Worm (Caenorhabditis elegans) whole organism, late embryonic: ENCODE data around the gene F27D9.12.
"Not testable (repeated sequence)": the region's sequence is repeated elsewhere in the genome, so short reads cannot be mapped to it uniquely, and the experiment has no call there.

Experiments
- C38D4.7 ChIP-seq: fragments of 200-800 bp; sonication (Bioruptor generic); optimal IDR thresholded peaks from 2 replicates; lab custom pipeline; 2018; ENCODE audit warnings: mild to moderate bottlenecking, missing genetic modification characterization, moderate library complexity, missing compliant biosample characterization
- F13H6.1 ChIP-seq: sonication (generic microtip); optimal IDR thresholded peaks from 2 replicates; lab custom pipeline; 2016; ENCODE audit warnings: missing genetic modification characterization, missing compliant biosample characterization
- K09A11.1 ChIP-seq: sonication (generic microtip); optimal IDR thresholded peaks from 2 replicates; lab custom pipeline; 2017; ENCODE audit warnings: antibody characterized with exemption, mild to moderate bottlenecking, missing genetic modification characterization, missing compliant biosample characterization; ENCODE audit not compliant: insufficient read depth
- ama-1 ChIP-seq: fragments of 150-350 bp; optimal IDR thresholded peaks from 2 replicates; lab custom pipeline; 2014
- ceh-14 ChIP-seq: sonication (generic microtip); optimal IDR thresholded peaks from 2 replicates; lab custom pipeline; 2016; ENCODE audit warnings: missing genotype, missing genetic modification characterization, missing compliant biosample characterization
- ceh-18 ChIP-seq: sonication (generic microtip); optimal IDR thresholded peaks from 2 replicates; lab custom pipeline; 2016; ENCODE audit warnings: missing genetic modification characterization, missing compliant biosample characterization
- ceh-19 ChIP-seq: fragments of 200-800 bp; sonication (Bioruptor generic); optimal IDR thresholded peaks from 2 replicates; lab custom pipeline; 2018; ENCODE audit warnings: mild to moderate bottlenecking, missing genetic modification characterization, missing compliant biosample characterization
- ceh-2 ChIP-seq: sonication (generic microtip); optimal IDR thresholded peaks from 2 replicates; lab custom pipeline; 2016; ENCODE audit warnings: missing genotype, missing genetic modification characterization, missing compliant biosample characterization
- ceh-22 ChIP-seq: sonication (generic microtip); optimal IDR thresholded peaks from 2 replicates; lab custom pipeline; 2017; ENCODE audit warnings: missing biosample characterization, missing genetic modification characterization
- ceh-24 ChIP-seq: sonication (generic microtip); optimal IDR thresholded peaks from 2 replicates; lab custom pipeline; 2016; ENCODE audit warnings: mild to moderate bottlenecking, missing genetic modification characterization, missing compliant biosample characterization
- ceh-34 ChIP-seq: sonication (generic microtip); optimal IDR thresholded peaks from 2 replicates; lab custom pipeline; 2016; ENCODE audit warnings: mild to moderate bottlenecking, missing genetic modification characterization, missing compliant biosample characterization
- dve-1 ChIP-seq: sonication (generic microtip); optimal IDR thresholded peaks from 2 replicates; lab custom pipeline; 2017; ENCODE audit warnings: antibody characterized with exemption, mild to moderate bottlenecking, missing genetic modification characterization, missing compliant biosample characterization
- elt-2 ChIP-seq: sonication (generic microtip); optimal IDR thresholded peaks from 2 replicates; lab custom pipeline; 2016; ENCODE audit warnings: missing genetic modification reagents, missing genetic modification characterization, missing compliant biosample characterization
- fkh-6 ChIP-seq: sonication (generic microtip); optimal IDR thresholded peaks from 2 replicates; lab custom pipeline; 2016; ENCODE audit warnings: missing genetic modification characterization, missing compliant biosample characterization
- hlh-6 ChIP-seq: sonication (generic microtip); optimal IDR thresholded peaks from 2 replicates; lab custom pipeline; 2016; ENCODE audit warnings: missing genotype, missing genetic modification characterization, missing compliant biosample characterization
- lim-6 ChIP-seq: sonication (generic microtip); optimal IDR thresholded peaks from 2 replicates; lab custom pipeline; 2016; ENCODE audit warnings: missing genetic modification characterization, missing compliant biosample characterization
- lin-11 ChIP-seq: fragments of 200-800 bp; sonication (Bioruptor generic); optimal IDR thresholded peaks from 2 replicates; lab custom pipeline; 2018; ENCODE audit warnings: mild to moderate bottlenecking, missing genetic modification characterization, missing compliant biosample characterization
- mec-3 ChIP-seq: sonication (generic microtip); optimal IDR thresholded peaks from 2 replicates; lab custom pipeline; 2016; ENCODE audit warnings: borderline replicate concordance, missing genetic modification characterization, missing compliant biosample characterization
- nfya-1 ChIP-seq: sonication (generic microtip); optimal IDR thresholded peaks from 2 replicates; lab custom pipeline; 2017; ENCODE audit warnings: missing genetic modification characterization, mild to moderate bottlenecking, missing compliant biosample characterization, antibody characterized with exemption, moderate library complexity
- odd-2 ChIP-seq: sonication (generic microtip); optimal IDR thresholded peaks from 2 replicates; lab custom pipeline; 2017; ENCODE audit warnings: antibody characterized with exemption, mild to moderate bottlenecking, missing genetic modification characterization, missing compliant biosample characterization
- pat-9 ChIP-seq: fragments of 200-800 bp; sonication (Bioruptor generic); optimal IDR thresholded peaks from 2 replicates; lab custom pipeline; 2018; ENCODE audit warnings: mild to moderate bottlenecking, missing genetic modification characterization, moderate library complexity, missing compliant biosample characterization
- pax-1 ChIP-seq: fragments of 150-350 bp; optimal IDR thresholded peaks from 2 replicates; lab custom pipeline; 2014; ENCODE audit warnings: missing biosample characterization, missing genetic modification characterization
- pha-4 ChIP-seq: fragments of 150-350 bp; optimal IDR thresholded peaks from 2 replicates; lab custom pipeline; 2018; ENCODE audit warnings: missing biosample characterization, missing genetic modification reagents, missing genetic modification characterization
- pros-1 ChIP-seq: fragments of 150-350 bp; optimal IDR thresholded peaks from 2 replicates; lab custom pipeline; 2014; ENCODE audit warnings: missing biosample characterization, missing genetic modification reagents, missing genetic modification characterization
- rnt-1 ChIP-seq: sonication (generic microtip); optimal IDR thresholded peaks from 2 replicates; lab custom pipeline; 2016; ENCODE audit warnings: missing genetic modification characterization, missing compliant biosample characterization
- tbx-2 ChIP-seq: sonication (generic microtip); optimal IDR thresholded peaks from 2 replicates; lab custom pipeline; 2016; ENCODE audit warnings: missing genetic modification characterization, missing compliant biosample characterization
- ttx-3 ChIP-seq: sonication (generic microtip); optimal IDR thresholded peaks from 2 replicates; lab custom pipeline; 2016; ENCODE audit warnings: missing genetic modification reagents, missing genetic modification characterization, missing compliant biosample characterization
- unc-55 ChIP-seq: sonication (generic microtip); optimal IDR thresholded peaks from 2 replicates; lab custom pipeline; 2017; ENCODE audit warnings: missing biosample characterization, missing genetic modification reagents, missing genetic modification characterization
- zip-5 ChIP-seq: sonication (generic microtip); optimal IDR thresholded peaks from 2 replicates; lab custom pipeline; 2016; ENCODE audit warnings: missing genetic modification characterization, missing compliant biosample characterization

Gene F27D9.12

DNA sequence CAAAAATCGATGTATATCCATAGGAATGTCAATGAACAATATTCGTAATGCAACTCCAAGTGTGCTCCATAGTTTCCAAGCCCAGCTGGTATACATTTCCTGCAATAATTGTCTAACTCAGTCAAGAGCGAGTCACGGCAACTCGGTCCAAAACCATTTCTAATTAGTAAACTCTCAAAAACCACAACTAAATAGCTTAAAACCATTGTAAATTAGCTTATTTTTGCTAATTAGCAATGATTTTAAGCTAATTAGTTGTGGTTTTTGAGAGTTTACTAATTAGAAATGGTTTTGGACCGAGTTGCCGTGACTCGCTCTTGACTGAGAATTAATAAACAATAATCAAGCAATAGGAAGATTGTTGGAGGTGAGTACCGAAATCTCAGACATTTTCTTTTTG lies 8.0 kb upstream of the F27D9.12 start, which contains the start of gene dhs-29:
dhs-29 (minus strand) TSS at position 101 of the 400 bp plus-strand sequence.
- not testable (repeated sequence) for TF ChIP-seq hlh-6 (tag; lab: Kevin White, UChicago); nfya-1 (tag; lab: Kevin White, UChicago); tbx-2

ce11 chrX:7664419-7664818 lies 7.6 kb upstream of the F27D9.12 start:
- TF ChIP-seq pros-1 (tag; lab: Kevin White, UChicago): no peak
- TF ChIP-seq mec-3 (tag; lab: Kevin White, UChicago): no peak
- TF ChIP-seq ceh-2 (tag; lab: Kevin White, UChicago): no peak
- TF ChIP-seq ceh-22 (tag; lab: Kevin White, UChicago): no peak
- no peak for TF ChIP-seq odd-2 (tag; lab: Kevin White, UChicago)
- TF ChIP-seq lin-11 (tag; lab: Kevin White, UChicago): no peak
- no peak for TF ChIP-seq rnt-1
- TF ChIP-seq ceh-34: no peak
- no peak for TF ChIP-seq ama-1 (lab: Kevin White, UChicago)
- TF ChIP-seq fkh-6 (tag; lab: Kevin White, UChicago): no peak
- TF ChIP-seq K09A11.1 (tag; lab: Kevin White, UChicago): no peak
- no peak for TF ChIP-seq ceh-24
- no peak for TF ChIP-seq pat-9 (tag; lab: Kevin White, UChicago)
- TF ChIP-seq F13H6.1: no peak
- no peak for TF ChIP-seq ceh-19
- no peak for TF ChIP-seq unc-55 (GFP tag; lab: Kevin White, UChicago)
- TF ChIP-seq ttx-3 (tag; lab: Kevin White, UChicago): no peak

ce11 chrX:7662532-7662931 lies 5.8 kb upstream of the F27D9.12 start:
- TF ChIP-seq pax-1 (no peak), pha-4 (tag; lab: Kevin White, UChicago) (no peak)
- TF ChIP-seq, all 69 proteins: peak for 0

DNA sequence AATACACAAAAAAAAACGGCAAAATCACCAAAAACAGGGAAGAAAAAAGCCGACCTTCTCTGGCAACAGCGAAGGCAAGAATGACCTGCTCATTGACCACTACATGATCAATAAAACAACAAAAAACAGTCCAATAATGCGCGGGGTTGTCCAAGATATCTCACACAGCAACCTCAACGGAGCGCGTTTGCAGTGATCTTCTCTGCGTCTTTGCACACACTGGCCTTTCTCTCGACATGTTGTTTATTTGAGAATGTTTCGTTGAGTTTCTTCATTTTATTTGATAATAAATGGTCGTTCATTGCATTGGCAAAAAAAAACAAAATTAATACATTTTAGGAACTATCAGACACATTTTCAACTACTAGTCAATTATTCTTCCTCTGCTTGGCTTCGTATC lies 4.9 kb upstream of the F27D9.12 start:
- TF ChIP-seq lin-11 (tag; lab: Kevin White, UChicago) (no peak), C38D4.7 (GFP tag; lab: Kevin White, UChicago) (no peak), dve-1 (tag; lab: Kevin White, UChicago) (no peak), ceh-22 (tag; lab: Kevin White, UChicago) (no peak), ceh-2 (tag; lab: Kevin White, UChicago) (no peak), ceh-14 (tag; lab: Kevin White, UChicago) (no peak), ceh-18 (tag; lab: Kevin White, UChicago) (peak; percentile 41)

DNA sequence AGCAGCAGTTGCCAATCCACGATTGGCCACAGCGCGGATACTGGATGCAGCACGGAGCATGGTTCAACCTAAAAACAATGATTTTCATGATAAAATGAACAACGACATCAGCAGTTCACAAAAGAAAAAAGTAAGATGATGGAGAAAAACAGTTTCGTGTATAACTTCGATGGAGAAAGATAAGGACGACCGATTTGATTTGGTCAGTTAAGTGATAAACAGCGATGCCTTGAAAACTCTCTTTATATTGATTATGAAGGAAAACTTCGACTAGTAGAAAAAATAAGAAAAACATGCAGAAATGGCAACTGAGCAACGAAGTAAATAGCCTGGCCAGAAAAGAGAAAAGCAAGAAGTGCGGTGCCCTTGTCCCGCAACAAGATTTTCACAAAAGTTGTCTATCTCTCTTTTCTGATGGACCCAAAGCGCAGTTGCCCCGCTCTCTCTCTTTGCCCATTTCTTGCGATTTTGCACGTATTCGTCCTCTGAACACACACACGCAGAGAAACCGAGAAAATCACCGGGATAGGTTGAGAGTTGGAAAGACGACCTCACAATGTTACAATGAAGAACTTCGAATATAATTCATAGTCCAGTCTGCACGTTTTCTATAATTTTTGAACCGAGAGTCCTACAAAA lies 4.3 kb upstream of the F27D9.12 start, which contains the start of gene pcca-1:
pcca-1 (minus strand) TSS at position 68 of the 639 bp plus-strand sequence.
- peak; percentile 30 for TF ChIP-seq ceh-18 (tag; lab: Kevin White, UChicago)
- no peak for TF ChIP-seq lim-6 (tag; lab: Kevin White, UChicago)
- TF ChIP-seq elt-2 (tag; lab: Kevin White, UChicago): peak; percentile 18

DNA sequence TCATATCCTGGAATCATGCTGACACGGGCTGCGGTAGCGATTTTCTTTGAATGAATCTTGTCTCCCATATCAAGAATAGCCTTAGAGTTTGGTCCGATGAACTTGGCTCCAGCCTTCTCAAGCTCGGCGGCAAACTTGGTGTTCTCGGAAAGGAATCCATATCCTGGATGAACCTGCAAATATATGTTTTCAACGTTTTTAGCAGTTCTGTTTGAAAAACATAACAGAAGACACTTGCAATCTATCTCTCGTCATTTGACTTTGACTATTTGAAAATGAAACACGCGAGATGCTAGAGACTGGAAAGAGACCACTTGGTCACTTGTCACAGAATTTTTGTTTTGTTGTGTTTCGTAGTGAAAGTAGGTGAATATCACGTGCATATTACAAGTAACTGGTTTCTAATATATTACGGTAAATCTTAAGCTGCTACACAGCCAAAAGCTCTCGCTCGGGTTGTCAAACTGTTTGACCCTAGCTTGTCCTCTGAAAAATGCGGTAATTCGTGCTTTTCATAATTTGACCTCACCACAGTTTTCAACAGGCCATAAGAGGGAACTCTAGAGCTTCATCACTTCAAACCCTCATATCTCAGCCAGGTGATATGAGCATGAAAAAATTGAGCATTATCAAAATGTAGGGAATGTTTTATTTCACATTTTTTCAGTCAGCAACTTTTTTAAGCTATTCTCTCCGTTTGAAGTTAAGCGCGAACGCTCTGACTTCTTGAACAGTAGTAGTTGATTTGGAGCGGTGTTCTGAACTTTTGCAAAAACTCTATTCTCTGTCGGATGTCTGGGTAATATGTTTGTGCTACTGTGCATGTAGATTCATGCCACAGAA lies 3.0 kb upstream of the F27D9.12 start:
- TF ChIP-seq F13H6.1: no peak
- TF ChIP-seq zip-5 (tag; lab: Kevin White, UChicago): no peak
